Fruit fly (Drosophila melanogaster) whole organism, embryonic: ENCODE measurements around the gene CG13601.

ENCODE experiments used
- ATbp ChIP-seq: fragments of 200-800 bp; sonication (Bioruptor generic); optimal IDR thresholded peaks from 2 replicates; lab custom pipeline; 2017; ENCODE audit warnings: missing biosample characterization, mild to moderate bottlenecking, missing genetic modification characterization, missing genetic modification reagents
- Aef1 ChIP-seq: fragments of 200-800 bp; sonication (Bioruptor generic); IDR thresholded peaks from 3 replicates; pipeline ENCODE4 v1.3.6; 2022; ENCODE audit warnings: missing biosample characterization, missing genetic modification characterization
- B-H1 ChIP-seq: fragments of 200-800 bp; sonication (Bioruptor generic); IDR thresholded peaks from 3 replicates; pipeline ENCODE4 v1.3.6; 2022; ENCODE audit warnings: missing biosample characterization, missing genetic modification characterization
- Bdp1 ChIP-seq: fragments of 200-800 bp; sonication (Bioruptor generic); optimal IDR thresholded peaks from 3 replicates; lab custom pipeline; 2016; ENCODE audit warnings: missing biosample characterization, missing genetic modification characterization
- C15 ChIP-seq: fragments of 200-800 bp; sonication (Bioruptor generic); IDR thresholded peaks from 3 replicates; pipeline ENCODE4 v1.3.6; 2022; ENCODE audit warnings: missing biosample characterization, missing genetic modification characterization
- CG1024 ChIP-seq: fragments of 200-800 bp; sonication (Bioruptor generic); IDR thresholded peaks from 2 replicates; pipeline ENCODE4 v1.3.6; 2022; ENCODE audit warnings: missing biosample characterization, missing genetic modification characterization
- CG10267 ChIP-seq: fragments of 200-800 bp; sonication (Bioruptor generic); optimal IDR thresholded peaks from 2 replicates; lab custom pipeline; 2018; ENCODE audit warnings: missing biosample characterization, mild to moderate bottlenecking, missing genetic modification characterization, moderate library complexity
- CG11093 ChIP-seq: fragments of 200-800 bp; sonication (Bioruptor generic); IDR thresholded peaks from 3 replicates; pipeline ENCODE4 v1.3.6; 2022; ENCODE audit warnings: missing biosample characterization, missing genetic modification characterization
- CG11398 ChIP-seq: fragments of 200-800 bp; sonication (Bioruptor generic); optimal IDR thresholded peaks from 2 replicates; lab custom pipeline; 2016; ENCODE audit warnings: missing biosample characterization, missing genetic modification characterization
- CG11504 ChIP-seq: fragments of 200-800 bp; sonication (Bioruptor generic); optimal IDR thresholded peaks from 3 replicates; lab custom pipeline; 2019; ENCODE audit warnings: missing biosample characterization, mild to moderate bottlenecking, missing genetic modification characterization, moderate library complexity
- CG12744 ChIP-seq: fragments of 200-800 bp; sonication (Bioruptor generic); optimal IDR thresholded peaks from 2 replicates; lab custom pipeline; 2016; ENCODE audit warnings: missing biosample characterization, missing genetic modification characterization
- CG14050 ChIP-seq: fragments of 200-800 bp; sonication (Bioruptor generic); IDR thresholded peaks from 3 replicates; pipeline ENCODE4 v1.3.6; 2022; ENCODE audit warnings: missing biosample characterization, missing genetic modification characterization
- CG14441 ChIP-seq: fragments of 200-800 bp; sonication (Bioruptor generic); IDR thresholded peaks from 2 replicates; pipeline ENCODE4 v1.3.6; 2022; ENCODE audit warnings: missing biosample characterization, missing genetic modification characterization
- CG14710 ChIP-seq: fragments of 200-800 bp; sonication (Bioruptor generic); optimal IDR thresholded peaks from 3 replicates; lab custom pipeline; 2019; ENCODE audit warnings: missing biosample characterization, mild to moderate bottlenecking, missing genetic modification characterization, moderate library complexity
- CG15073 ChIP-seq: fragments of 200-800 bp; sonication (Bioruptor generic); optimal IDR thresholded peaks from 2 replicates; lab custom pipeline; 2016; ENCODE audit warnings: missing biosample characterization, missing genetic modification characterization
- CG17612 ChIP-seq: fragments of 200-800 bp; sonication (Bioruptor generic); IDR thresholded peaks from 2 replicates; pipeline ENCODE4 v1.3.6; 2022; ENCODE audit warnings: missing biosample characterization, missing genetic modification characterization
- CG31365 ChIP-seq: fragments of 200-800 bp; sonication (Bioruptor generic); optimal IDR thresholded peaks from 2 replicates; lab custom pipeline; 2018; ENCODE audit warnings: missing biosample characterization, mild to moderate bottlenecking, missing genetic modification characterization
- CG4328 ChIP-seq: fragments of 200-800 bp; sonication (Bioruptor generic); optimal IDR thresholded peaks from 3 replicates; lab custom pipeline; 2017; ENCODE audit warnings: missing biosample characterization, missing genetic modification reagents, missing genetic modification characterization
- CG4707 ChIP-seq: fragments of 200-800 bp; sonication (Bioruptor generic); optimal IDR thresholded peaks from 2 replicates; lab custom pipeline; 2018; ENCODE audit warnings: missing biosample characterization, mild to moderate bottlenecking, missing genetic modification characterization, moderate library complexity
- CG5245 ChIP-seq: fragments of 200-800 bp; sonication (Bioruptor generic); optimal IDR thresholded peaks from 3 replicates; lab custom pipeline; 2016; ENCODE audit warnings: missing biosample characterization, missing genetic modification characterization
- CG5953 ChIP-seq: fragments of 200-800 bp; sonication (Bioruptor generic); IDR thresholded peaks from 2 replicates; pipeline ENCODE4 v1.3.6; 2022; ENCODE audit warnings: missing biosample characterization, missing genetic modification characterization
- CG6654 ChIP-seq: fragments of 200-800 bp; sonication (Bioruptor generic); optimal IDR thresholded peaks from 2 replicates; lab custom pipeline; 2017; ENCODE audit warnings: missing biosample characterization, mild to moderate bottlenecking, missing genetic modification characterization
- CG7987 ChIP-seq: fragments of 200-800 bp; sonication (Bioruptor generic); optimal IDR thresholded peaks from 2 replicates; lab custom pipeline; 2018; ENCODE audit warnings: missing biosample characterization, mild to moderate bottlenecking, missing genetic modification characterization, moderate library complexity
- CG8359 ChIP-seq: fragments of 200-800 bp; sonication (Bioruptor generic); optimal IDR thresholded peaks from 2 replicates; lab custom pipeline; 2017; ENCODE audit warnings: missing biosample characterization, mild to moderate bottlenecking, missing genetic modification characterization, borderline replicate concordance
- CG8924 ChIP-seq: fragments of 200-800 bp; optimal IDR thresholded peaks from 3 replicates; lab custom pipeline; 2019; ENCODE audit warnings: missing biosample characterization, mild to moderate bottlenecking, missing genetic modification characterization, moderate library complexity
- CG9437 ChIP-seq: fragments of 200-800 bp; sonication (Bioruptor generic); optimal IDR thresholded peaks from 2 replicates; lab custom pipeline; 2018; ENCODE audit warnings: missing biosample characterization, mild to moderate bottlenecking, missing genetic modification characterization
- CG9609 ChIP-seq: fragments of 200-800 bp; sonication (Bioruptor generic); optimal IDR thresholded peaks from 3 replicates; lab custom pipeline; 2016; ENCODE audit warnings: missing biosample characterization, missing genetic modification characterization
- D19B ChIP-seq: fragments of 200-800 bp; sonication (Bioruptor generic); optimal IDR thresholded peaks from 2 replicates; lab custom pipeline; 2017; ENCODE audit warnings: missing biosample characterization, mild to moderate bottlenecking, missing genetic modification characterization
- HmgZ ChIP-seq: fragments of 200-800 bp; sonication (Bioruptor generic); optimal IDR thresholded peaks from 2 replicates; lab custom pipeline; 2018; ENCODE audit warnings: missing biosample characterization, mild to moderate bottlenecking, missing genetic modification characterization
- Ravus ChIP-seq: fragments of 200-800 bp; sonication (Bioruptor generic); IDR thresholded peaks from 2 replicates; pipeline ENCODE4 v1.3.6; 2022; ENCODE audit warnings: missing biosample characterization, missing genetic modification characterization
- Sin3A ChIP-seq: fragments of >200 bp; optimal IDR thresholded peaks from 2 replicates; lab custom pipeline; 2018
- Sry-β ChIP-seq: fragments of 200-800 bp; sonication (Bioruptor generic); optimal IDR thresholded peaks from 2 replicates; lab custom pipeline; 2018; ENCODE audit warnings: missing biosample characterization, mild to moderate bottlenecking, missing genetic modification characterization, moderate library complexity
- Xrp1 ChIP-seq: fragments of 200-800 bp; sonication (Bioruptor generic); IDR thresholded peaks from 2 replicates; pipeline ENCODE4 v1.3.6; 2022; ENCODE audit warnings: missing biosample characterization, missing genetic modification characterization
- YL-1 ChIP-seq: fragments of 200-800 bp; sonication (Bioruptor generic); optimal IDR thresholded peaks from 3 replicates; lab custom pipeline; 2017; ENCODE audit warnings: missing biosample characterization, mild to moderate bottlenecking, missing genetic modification characterization
- amos ChIP-seq: fragments of 200-800 bp; sonication (Bioruptor generic); IDR thresholded peaks from 2 replicates; pipeline ENCODE4 v1.3.6; 2022; ENCODE audit warnings: missing biosample characterization, missing genetic modification characterization; ENCODE audit not compliant: partially characterized antibody
- aop ChIP-seq: fragments of 200-800 bp; sonication (Bioruptor generic); IDR thresholded peaks from 2 replicates; pipeline ENCODE4 v1.3.6; 2022; ENCODE audit warnings: missing biosample characterization, missing genetic modification characterization
- ato ChIP-seq: fragments of 200-800 bp; sonication (Bioruptor generic); IDR thresholded peaks from 2 replicates; pipeline ENCODE4 v1.3.6; 2022; ENCODE audit warnings: missing biosample characterization, missing genetic modification characterization; ENCODE audit not compliant: partially characterized antibody
- cad ChIP-seq: fragments of >200 bp; optimal IDR thresholded peaks from 2 replicates; lab custom pipeline; 2017; ENCODE audit warnings: missing biosample characterization, missing genetic modification characterization
- dm ChIP-seq: fragments of 200-800 bp; sonication (Bioruptor generic); optimal IDR thresholded peaks from 3 replicates; lab custom pipeline; 2016; ENCODE audit warnings: missing biosample characterization, missing genetic modification characterization
- fd64A ChIP-seq: fragments of 200-800 bp; sonication (Bioruptor generic); optimal IDR thresholded peaks from 3 replicates; lab custom pipeline; 2018; ENCODE audit warnings: missing biosample characterization, mild to moderate bottlenecking, missing genetic modification characterization
- gce ChIP-seq: fragments of 200-800 bp; sonication (Bioruptor generic); IDR thresholded peaks from 3 replicates; pipeline ENCODE4 v1.3.6; 2022; ENCODE audit warnings: missing biosample characterization, missing genetic modification characterization
- ind ChIP-seq: fragments of 200-800 bp; sonication (Bioruptor generic); optimal IDR thresholded peaks from 3 replicates; lab custom pipeline; 2016; ENCODE audit warnings: missing biosample characterization, missing genetic modification characterization
- inv ChIP-seq: fragments of 200-800 bp; sonication (Bioruptor generic); IDR thresholded peaks from 2 replicates; pipeline ENCODE4 v1.3.6; 2022; ENCODE audit warnings: missing biosample characterization, missing genetic modification characterization; ENCODE audit not compliant: partially characterized antibody
- jumu ChIP-seq: fragments of 200-800 bp; sonication (Bioruptor generic); optimal IDR thresholded peaks from 3 replicates; lab custom pipeline; 2016; ENCODE audit warnings: missing biosample characterization, missing genetic modification characterization
- ken ChIP-seq: fragments of 200-800 bp; sonication (Bioruptor generic); IDR thresholded peaks from 3 replicates; pipeline ENCODE4 v1.3.6; 2022; ENCODE audit warnings: missing biosample characterization, missing genetic modification characterization
- psq ChIP-seq: fragments of 200-800 bp; sonication (Bioruptor generic); optimal IDR thresholded peaks from 2 replicates; lab custom pipeline; 2017; ENCODE audit warnings: missing biosample characterization, missing genetic modification characterization
- scrt ChIP-seq: fragments of 200-800 bp; sonication (Bioruptor generic); optimal IDR thresholded peaks from 2 replicates; lab custom pipeline; 2018; ENCODE audit warnings: missing biosample characterization, mild to moderate bottlenecking, missing genetic modification characterization, moderate library complexity
- sens-2 ChIP-seq: fragments of 200-800 bp; sonication (Bioruptor generic); IDR thresholded peaks from 2 replicates; pipeline ENCODE4 v1.3.6; 2022; ENCODE audit warnings: missing biosample characterization, missing genetic modification characterization
- shn ChIP-seq: fragments of 200-800 bp; sonication (Bioruptor generic); optimal IDR thresholded peaks from 3 replicates; lab custom pipeline; 2016; ENCODE audit warnings: missing biosample characterization, missing genetic modification characterization
- ssp ChIP-seq: fragments of 200-800 bp; sonication (Bioruptor generic); IDR thresholded peaks from 2 replicates; pipeline ENCODE4 v1.3.6; 2022; ENCODE audit warnings: missing biosample characterization, missing genetic modification characterization
- tin ChIP-seq: fragments of 200-800 bp; sonication (Bioruptor generic); optimal IDR thresholded peaks from 3 replicates; lab custom pipeline; 2016; ENCODE audit warnings: missing biosample characterization, missing genetic modification characterization
- zen2 ChIP-seq: fragments of 200-800 bp; sonication (Bioruptor generic); IDR thresholded peaks from 3 replicates; pipeline ENCODE4 v1.3.6; 2022; ENCODE audit warnings: missing biosample characterization, missing genetic modification characterization; ENCODE audit not compliant: partially characterized antibody
- zf30C ChIP-seq: fragments of 200-800 bp; sonication (Bioruptor generic); optimal IDR thresholded peaks from 3 replicates; lab custom pipeline; 2018; ENCODE audit warnings: missing biosample characterization, mild to moderate bottlenecking, missing genetic modification characterization

The CG13601 gene

dm6 chr3R:23889922-23890321 lies 37.5 kb downstream of the CG13601 start, which contains the start of gene Pli (continued):
- TF ChIP-seq CG9437 (GFP tag; lab: Kevin White, UChicago) (no peak), psq (GFP tag; lab: Kevin White, UChicago) (no peak), CG5245 (GFP tag; lab: Kevin White, UChicago) (no peak), tin (GFP tag; lab: Kevin White, UChicago) (no peak), zen2 (no peak), ATbp (GFP tag; lab: Kevin White, UChicago) (no peak), CG11504 (tag; lab: Kevin White, UChicago) (peak; percentile 39), ssp (no peak), CG4707 (peak; percentile 8), CG5953 (no peak), C15 (GFP tag; lab: Robert Waterston, UW) (no peak), CG10267 (peak; percentile 61), zf30C (GFP tag; lab: Kevin White, UChicago) (no peak), aop (GFP tag; lab: Robert Waterston, UW) (no peak), ken (GFP tag; lab: Robert Waterston, UW) (no peak), shn (GFP tag; lab: Kevin White, UChicago) (no peak), CG8359 (GFP tag; lab: Kevin White, UChicago) (peak; percentile 19), jumu (GFP tag; lab: Kevin White, UChicago) (no peak), scrt (GFP tag; lab: Kevin White, UChicago) (peak; percentile 30), CG8924 (tag; lab: Kevin White, UChicago) (peak; percentile 62), Bdp1 (GFP tag; lab: Kevin White, UChicago) (no peak), CG9609 (GFP tag; lab: Kevin White, UChicago) (no peak), CG12744 (GFP tag; lab: Kevin White, UChicago) (no peak), ind (GFP tag; lab: Kevin White, UChicago) (no peak), CG11398 (GFP tag; lab: Kevin White, UChicago) (no peak), D19B (GFP tag; lab: Kevin White, UChicago) (no peak), YL-1 (GFP tag; lab: Kevin White, UChicago) (peak; percentile 14), CG6654 (GFP tag; lab: Kevin White, UChicago) (no peak), amos (GFP tag; lab: Robert Waterston, UW) (no peak), CG1024 (no peak), gce (GFP tag; lab: Robert Waterston, UW) (no peak), cad (no peak), Sry-β (GFP tag; lab: Kevin White, UChicago) (no peak), ato (GFP tag; lab: Robert Waterston, UW) (no peak), CG17612 (GFP tag; lab: Robert Waterston, UW) (no peak), inv (GFP tag; lab: Robert Waterston, UW) (no peak), Sin3A (lab: Kevin White, UChicago) (peak; percentile 35), Ravus (GFP tag; lab: Robert Waterston, UW) (no peak), Aef1 (GFP tag; lab: Robert Waterston, UW) (no peak), dm (GFP tag; lab: Kevin White, UChicago) (peak; percentile 7), CG14441 (no peak), CG14710 (tag; lab: Kevin White, UChicago) (peak; percentile 69), CG4328 (GFP tag; lab: Kevin White, UChicago) (no peak), Xrp1 (GFP tag; lab: Robert Waterston, UW) (no peak), sens-2 (GFP tag; lab: Robert Waterston, UW) (no peak), CG14050 (no peak), CG7987 (peak; percentile 38), CG31365 (no peak), B-H1 (GFP tag; lab: Robert Waterston, UW) (no peak), CG11093 (GFP tag; lab: Robert Waterston, UW) (no peak), fd64A (no peak), HmgZ (peak; percentile 16), CG15073 (GFP tag; lab: Kevin White, UChicago) (no peak)
